Fruit fly (Drosophila melanogaster) whole organism, wandering third instar larva: ENCODE data around the gene Nf-YA.

Experiments used
- CG32264 ChIP-seq: fragments of 200-800 bp; sonication (Bioruptor generic); optimal IDR thresholded peaks from 2 replicates; lab custom pipeline; 2016; ENCODE audit warnings: missing biosample characterization, missing genetic modification characterization
- CG9705 ChIP-seq: fragments of 200-800 bp; sonication (Bioruptor generic); optimal IDR thresholded peaks from 2 replicates; lab custom pipeline; 2018; ENCODE audit warnings: missing biosample characterization, mild to moderate bottlenecking, missing genetic modification characterization
- CrebA ChIP-seq: fragments of 200-800 bp; sonication (Bioruptor generic); optimal IDR thresholded peaks from 2 replicates; lab custom pipeline; 2016; ENCODE audit warnings: missing biosample characterization, mild to moderate bottlenecking, missing genetic modification characterization, borderline replicate concordance
- Dfd ChIP-seq: fragments of >200 bp; optimal IDR thresholded peaks from 2 replicates; lab custom pipeline; 2017; ENCODE audit warnings: missing biosample characterization, missing genetic modification characterization
- Dif ChIP-seq: fragments of 200-275, 200-300 bp; sonication (Bioruptor generic); optimal IDR thresholded peaks from 2 replicates; lab custom pipeline; 2018; ENCODE audit warnings: missing biosample characterization, missing genetic modification characterization; ENCODE audit not compliant: partially characterized antibody
- GATAd ChIP-seq: sonication (Bioruptor generic); optimal IDR thresholded peaks from 2 replicates; lab custom pipeline; 2016; ENCODE audit warnings: missing biosample characterization, missing genetic modification characterization
- HLH106 ChIP-seq: fragments of 200-800 bp; optimal IDR thresholded peaks from 3 replicates; lab custom pipeline; 2019; ENCODE audit warnings: missing biosample characterization, mild to moderate bottlenecking, missing genetic modification characterization, moderate library complexity
- Hnf4 ChIP-seq: fragments of 200-800 bp; sonication (Bioruptor generic); optimal IDR thresholded peaks from 2 replicates; lab custom pipeline; 2016; ENCODE audit warnings: missing biosample characterization, mild to moderate bottlenecking, missing genetic modification characterization
- Hr78 ChIP-seq: fragments of >200 bp; optimal IDR thresholded peaks from 2 replicates; lab custom pipeline; 2017; ENCODE audit warnings: missing biosample characterization, missing genetic modification characterization
- Hr83 ChIP-seq: fragments of 200-300 bp; sonication (Bioruptor generic); optimal IDR thresholded peaks from 2 replicates; lab custom pipeline; 2016; ENCODE audit warnings: missing biosample characterization, mild to moderate bottlenecking, missing genetic modification characterization, moderate library complexity; ENCODE audit not compliant: poor library complexity, severe bottlenecking
- Jra ChIP-seq: sonication (Bioruptor generic); optimal IDR thresholded peaks from 2 replicates; lab custom pipeline; 2016; ENCODE audit warnings: missing biosample characterization, missing genetic modification characterization
- Myc ChIP-seq: fragments of >200 bp; optimal IDR thresholded peaks from 2 replicates; lab custom pipeline; 2017
- N ChIP-seq: fragments of >200 bp; optimal IDR thresholded peaks from 2 replicates; lab custom pipeline; 2018; ENCODE audit warnings: missing biosample characterization, missing external identifiers, missing genetic modification characterization
- OdsH ChIP-seq: fragments of 200-800 bp; sonication (Bioruptor generic); optimal IDR thresholded peaks from 2 replicates; lab custom pipeline; 2016; ENCODE audit warnings: missing biosample characterization, mild to moderate bottlenecking, missing genetic modification characterization
- Rel ChIP-seq, 2 experiments: fragments of 200-800 bp; sonication (Bioruptor generic) in 1 of 2; optimal IDR thresholded peaks; 2 replicates in 1 of 2; 3 replicates in 1 of 2; lab custom pipeline; 2016 to 2019; ENCODE audit warnings: mild to moderate bottlenecking in 2 of 2, missing biosample characterization in 2 of 2, missing genetic modification characterization in 2 of 2, moderate library complexity in 1 of 2
- Sp1 ChIP-seq: fragments of 200-800 bp; sonication (Bioruptor generic); optimal IDR thresholded peaks from 3 replicates; lab custom pipeline; 2019; ENCODE audit warnings: missing biosample characterization, mild to moderate bottlenecking, missing genetic modification characterization, moderate library complexity
- Vsx2 ChIP-seq: fragments of 200-300, 225-300 bp; sonication (Bioruptor generic); optimal IDR thresholded peaks from 2 replicates; lab custom pipeline; 2018; ENCODE audit warnings: missing biosample characterization, missing genetic modification characterization; ENCODE audit not compliant: partially characterized antibody
- br ChIP-seq: fragments of 200-800 bp; sonication (Bioruptor generic); optimal IDR thresholded peaks from 2 replicates; lab custom pipeline; 2016; ENCODE audit warnings: missing biosample characterization, missing genetic modification characterization
- brk ChIP-seq: fragments of 200-800 bp; sonication (Bioruptor generic); optimal IDR thresholded peaks from 2 replicates; lab custom pipeline; 2016; ENCODE audit warnings: missing biosample characterization, mild to moderate bottlenecking, missing genetic modification characterization
- dl ChIP-seq, 2 experiments: fragments of 175-275, 200-275 bp in 1 of 2; fragments of 200-275 bp in 1 of 2; sonication (Bioruptor generic); optimal IDR thresholded peaks; lab custom pipeline; 2018; ENCODE audit warnings: mild to moderate bottlenecking in 2 of 2, missing biosample characterization in 2 of 2, missing genetic modification characterization in 2 of 2, moderate library complexity in 2 of 2; ENCODE audit not compliant: partially characterized antibody in 2 of 2, insufficient read depth in 1 of 2
- dsf ChIP-seq: sonication (Bioruptor generic); optimal IDR thresholded peaks from 2 replicates; lab custom pipeline; 2016; ENCODE audit warnings: missing biosample characterization, missing genetic modification characterization, borderline replicate concordance
- ey ChIP-seq: fragments of 200-800 bp; sonication (Bioruptor generic); optimal IDR thresholded peaks from 2 replicates; lab custom pipeline; 2016; ENCODE audit warnings: missing biosample characterization, missing genetic modification characterization
- foxo ChIP-seq, 2 experiments: fragments of 200-800 bp; sonication (Bioruptor generic); optimal IDR thresholded peaks; 2 replicates in 1 of 2; 3 replicates in 1 of 2; lab custom pipeline; 2016 to 2017; ENCODE audit warnings: missing biosample characterization in 2 of 2, missing genetic modification characterization in 2 of 2
- fru ChIP-seq: fragments of 200-800 bp; sonication (Bioruptor generic); optimal IDR thresholded peaks from 3 replicates; lab custom pipeline; 2016; ENCODE audit warnings: missing biosample characterization, mild to moderate bottlenecking, missing genetic modification characterization
- h ChIP-seq: fragments of 200-800 bp; sonication (Bioruptor generic); optimal IDR thresholded peaks from 3 replicates; lab custom pipeline; 2016; ENCODE audit warnings: missing biosample characterization, mild to moderate bottlenecking, missing genetic modification characterization
- jim ChIP-seq: fragments of 175-275, 200-325 bp; sonication (Bioruptor generic); optimal IDR thresholded peaks from 2 replicates; lab custom pipeline; 2016; ENCODE audit warnings: missing biosample characterization, mild to moderate bottlenecking, missing genetic modification characterization
- lola ChIP-seq: fragments of >200 bp; optimal IDR thresholded peaks from 2 replicates; lab custom pipeline; 2017; ENCODE audit warnings: missing biosample characterization, missing genetic modification characterization
- pan ChIP-seq: fragments of >200 bp; optimal IDR thresholded peaks from 2 replicates; lab custom pipeline; 2017
- psq ChIP-seq: fragments of 200-800 bp; sonication (Bioruptor generic); optimal IDR thresholded peaks from 3 replicates; lab custom pipeline; 2017; ENCODE audit warnings: missing biosample characterization, mild to moderate bottlenecking, missing genetic modification characterization, moderate library complexity
- rgr ChIP-seq: fragments of 200-800 bp; sonication (Bioruptor generic); optimal IDR thresholded peaks from 3 replicates; lab custom pipeline; 2016; ENCODE audit warnings: missing biosample characterization, mild to moderate bottlenecking, missing genetic modification characterization
- sage ChIP-seq: fragments of 200-800 bp; sonication (Bioruptor generic); optimal IDR thresholded peaks from 2 replicates; lab custom pipeline; 2016; ENCODE audit warnings: missing biosample characterization, mild to moderate bottlenecking, missing genetic modification characterization
- sv ChIP-seq: fragments of 200-800 bp; sonication (Bioruptor generic); optimal IDR thresholded peaks from 3 replicates; lab custom pipeline; 2016; ENCODE audit warnings: missing biosample characterization, missing genetic modification characterization
- tai ChIP-seq: sonication (Bioruptor generic); optimal IDR thresholded peaks from 2 replicates; lab custom pipeline; 2016; ENCODE audit warnings: missing biosample characterization, missing genetic modification characterization
- usp ChIP-seq: fragments of >200 bp; optimal IDR thresholded peaks from 2 replicates; lab custom pipeline; 2017; ENCODE audit warnings: missing biosample characterization, missing genetic modification characterization
- woc ChIP-seq: sonication (Bioruptor generic); optimal IDR thresholded peaks from 2 replicates; lab custom pipeline; 2016; ENCODE audit warnings: missing biosample characterization, mild to moderate bottlenecking, missing genetic modification characterization

The Nf-YA gene

dm6 chr3L:9410030-9410589 lies 32.0 kb downstream of the Nf-YA start:
- peak; percentile 15 for TF ChIP-seq psq (GFP tag; lab: Kevin White, UChicago)
- no peak for TF ChIP-seq fru
- TF ChIP-seq, all 38 proteins: peak for 1

- TF ChIP-seq HLH106 (tag; lab: Kevin White, UChicago) (no peak), dsf (GFP tag; lab: Kevin White, UChicago) (no peak), jim (GFP tag; lab: Kevin White, UChicago) (no peak), h (GFP tag; lab: Kevin White, UChicago) (no peak), br (GFP tag; lab: Kevin White, UChicago) (no peak), sage (no peak), pan (no peak), OdsH (GFP tag; lab: Kevin White, UChicago) (no peak), Rel (GFP tag; optimal IDR thresholded peaks at IDR 0.05; lab: Kevin White, UChicago) (no peak), Rel (tag; optimal IDR thresholded peaks at IDR 0.05; lab: Kevin White, UChicago) (no peak), Hr78 (GFP tag; lab: Kevin White, UChicago) (no peak), CG32264 (GFP tag; lab: Kevin White, UChicago) (no peak), Hr83 (no peak), brk (GFP tag; lab: Kevin White, UChicago) (no peak), ey (no peak), Sp1 (GFP tag; lab: Kevin White, UChicago) (no peak), lola (GFP tag; lab: Kevin White, UChicago) (no peak)
Observed at dm6 chr3L:9404497-9404896, 37.6 kb downstream of the Nf-YA start, which contains the start of gene Cpr67B. Gene Cpr67B (plus strand): TSS chr3L:9404797.

dm6 chr3L:9402157-9402890 lies 39.7 kb downstream of the Nf-YA start, which contains the start of gene eIF4E1:
Gene eIF4E1 (minus strand): TSS chr3L:9402460.
- TF ChIP-seq Dif (GFP tag; lab: Kevin White, UChicago) (peak; percentile 53), dsf (GFP tag; lab: Kevin White, UChicago) (no peak), psq (GFP tag; lab: Kevin White, UChicago) (no peak), ey (peak; percentile 1), GATAd (GFP tag; lab: Kevin White, UChicago) (no peak), rgr (no peak), dl (GFP tag; optimal IDR thresholded peaks at IDR 0.05; lab: Kevin White, UChicago; ENCODE audit: insufficient read depth in 1 of 2, partially characterized antibody in 2 of 2) (peak in 1 of 2 experiments; percentile 8), brk (GFP tag; lab: Kevin White, UChicago) (no peak), Myc (lab: Kevin White, UChicago) (peak; percentile 33), CG32264 (GFP tag; lab: Kevin White, UChicago) (no peak), Sp1 (GFP tag; lab: Kevin White, UChicago) (peak; percentile 36), lola (GFP tag; lab: Kevin White, UChicago) (no peak), Vsx2 (peak; percentile 40), fru (no peak), tai (GFP tag; lab: Kevin White, UChicago) (no peak), Rel (GFP tag; optimal IDR thresholded peaks at IDR 0.05; lab: Kevin White, UChicago) (no peak), Rel (tag; optimal IDR thresholded peaks at IDR 0.05; lab: Kevin White, UChicago) (peak; percentile 84), OdsH (GFP tag; lab: Kevin White, UChicago) (no peak), CG9705 (no peak), HLH106 (tag; lab: Kevin White, UChicago) (no peak), woc (GFP tag; lab: Kevin White, UChicago) (no peak), N (GFP tag; lab: Kevin White, UChicago) (no peak), Hr83 (no peak), Hnf4 (GFP tag; lab: Kevin White, UChicago) (no peak), sv (GFP tag; lab: Kevin White, UChicago) (peak; percentile 34), Hr78 (GFP tag; lab: Kevin White, UChicago) (no peak), CrebA (GFP tag; lab: Kevin White, UChicago) (no peak), br (GFP tag; lab: Kevin White, UChicago) (peak; percentile 12), h (GFP tag; lab: Kevin White, UChicago) (peak; percentile 9), pan (no peak), foxo (GFP tag; optimal IDR thresholded peaks at IDR 0.05; lab: Kevin White, UChicago) (peak in 1 of 2 experiments; percentile 3), usp (no peak), Jra (GFP tag; lab: Kevin White, UChicago) (no peak), Dfd (GFP tag; lab: Kevin White, UChicago) (no peak), jim (GFP tag; lab: Kevin White, UChicago) (no peak), sage (no peak)
- TF ChIP-seq, all 38 proteins: peak for 11
